Fruit fly (Drosophila melanogaster): ENCODE results near the gene Aos1.

The Aos1 gene

dm6 chr3R:12385949-12386348 is 47.7 kb downstream of the Aos1 start, which contains the start of gene Sol1:
Gene Sol1 (plus strand): TSS chr3R:12386249.
- TF ChIP-seq dl (GFP tag; optimal IDR thresholded peaks at IDR 0.05; ENCODE audit: insufficient read depth in 1 of 2, partially characterized antibody in 2 of 2) (no peak), N (GFP tag; optimal IDR thresholded peaks at IDR 0.05) (no peak), Hnf4 (GFP tag; optimal IDR thresholded peaks at IDR 0.05) (no peak), Rel (GFP tag; optimal IDR thresholded peaks at IDR 0.05) (no peak), Rel (tag; optimal IDR thresholded peaks at IDR 0.05) (no peak)

- TF ChIP-seq HLH106 (tag; optimal IDR thresholded peaks at IDR 0.05): no peak
- no peak for TF ChIP-seq dsf (GFP tag; optimal IDR thresholded peaks at IDR 0.05; ENCODE audit: borderline replicate concordance)
- no peak for TF ChIP-seq CG32264 (GFP tag; optimal IDR thresholded peaks at IDR 0.05)
- no peak for TF ChIP-seq pan (optimal IDR thresholded peaks at IDR 0.05)
- no peak for TF ChIP-seq tai (GFP tag; optimal IDR thresholded peaks at IDR 0.05)
- no peak for TF ChIP-seq Dif (GFP tag; optimal IDR thresholded peaks at IDR 0.05; ENCODE audit: partially characterized antibody)
- TF ChIP-seq OdsH (GFP tag; optimal IDR thresholded peaks at IDR 0.05): no peak
- TF ChIP-seq jim (GFP tag; optimal IDR thresholded peaks at IDR 0.05): no peak
- TF ChIP-seq CrebA (GFP tag; optimal IDR thresholded peaks at IDR 0.05; ENCODE audit: borderline replicate concordance): no peak
- TF ChIP-seq foxo (GFP tag; optimal IDR thresholded peaks at IDR 0.05): no peak
- no peak for TF ChIP-seq Abd-B (GFP tag; optimal IDR thresholded peaks at IDR 0.05)
- TF ChIP-seq sv (GFP tag; optimal IDR thresholded peaks at IDR 0.05): no peak
- TF ChIP-seq h (GFP tag; optimal IDR thresholded peaks at IDR 0.05): no peak
- no peak for TF ChIP-seq Dfd (GFP tag; optimal IDR thresholded peaks at IDR 0.05)
- no peak for TF ChIP-seq dl (GFP tag; optimal IDR thresholded peaks at IDR 0.05; ENCODE audit: insufficient read depth in 1 of 2, partially characterized antibody in 2 of 2)
- no peak for TF ChIP-seq br (GFP tag; optimal IDR thresholded peaks at IDR 0.05)
- TF ChIP-seq Jra (GFP tag; optimal IDR thresholded peaks at IDR 0.05): no peak
- TF ChIP-seq CG9705 (GFP tag; optimal IDR thresholded peaks at IDR 0.05): no peak
- TF ChIP-seq rgr (GFP tag; optimal IDR thresholded peaks at IDR 0.05): no peak
Measured at dm6 chr3R:12384274-12384673, 49.3 kb downstream of the Aos1 start.

- TF ChIP-seq fru (GFP tag; optimal IDR thresholded peaks at IDR 0.05) (no peak), Rel (GFP tag; optimal IDR thresholded peaks at IDR 0.05) (no peak), Rel (tag; optimal IDR thresholded peaks at IDR 0.05) (peak; percentile 87), CrebA (GFP tag; optimal IDR thresholded peaks at IDR 0.05; ENCODE audit: borderline replicate concordance) (peak; percentile 14)
Measured at dm6 chr3R:12383784-12384183, 49.8 kb downstream of the Aos1 start.

dm6 chr3R:12383036-12383435 is 50.6 kb downstream of the Aos1 start, which contains the start of gene GstD11:
Gene GstD11 (plus strand): TSS chr3R:12383336.
- TF ChIP-seq pan (optimal IDR thresholded peaks at IDR 0.05) (no peak), dl (GFP tag; optimal IDR thresholded peaks at IDR 0.05; ENCODE audit: insufficient read depth in 1 of 2, partially characterized antibody in 2 of 2) (no peak), sv (GFP tag; optimal IDR thresholded peaks at IDR 0.05) (no peak), jim (GFP tag; optimal IDR thresholded peaks at IDR 0.05) (no peak), h (GFP tag; optimal IDR thresholded peaks at IDR 0.05) (no peak), Hr83 (GFP tag; optimal IDR thresholded peaks at IDR 0.05; ENCODE audit: poor library complexity, severe bottlenecking) (no peak), rgr (GFP tag; optimal IDR thresholded peaks at IDR 0.05) (no peak), sage (GFP tag; optimal IDR thresholded peaks at IDR 0.05) (no peak), dsf (GFP tag; optimal IDR thresholded peaks at IDR 0.05; ENCODE audit: borderline replicate concordance) (no peak), Dfd (GFP tag; optimal IDR thresholded peaks at IDR 0.05) (no peak), Rel (GFP tag; optimal IDR thresholded peaks at IDR 0.05) (no peak), Rel (tag; optimal IDR thresholded peaks at IDR 0.05) (no peak), HLH106 (tag; optimal IDR thresholded peaks at IDR 0.05) (no peak), N (GFP tag; optimal IDR thresholded peaks at IDR 0.05) (no peak), CG9705 (GFP tag; optimal IDR thresholded peaks at IDR 0.05) (no peak), Abd-B (GFP tag; optimal IDR thresholded peaks at IDR 0.05) (no peak), CrebA (GFP tag; optimal IDR thresholded peaks at IDR 0.05; ENCODE audit: borderline replicate concordance) (no peak), Sp1 (GFP tag; optimal IDR thresholded peaks at IDR 0.05) (no peak)

- TF ChIP-seq GATAd (GFP tag; optimal IDR thresholded peaks at IDR 0.05) (no peak), h (GFP tag; optimal IDR thresholded peaks at IDR 0.05) (no peak), foxo (GFP tag; optimal IDR thresholded peaks at IDR 0.05) (no peak), dsf (GFP tag; optimal IDR thresholded peaks at IDR 0.05; ENCODE audit: borderline replicate concordance) (no peak), CG32264 (GFP tag; optimal IDR thresholded peaks at IDR 0.05) (no peak)
Measured at dm6 chr3R:12382563-12382962, 51.1 kb downstream of the Aos1 start, which contains the start of gene CG10035. Gene CG10035 (minus strand): TSS chr3R:12382691.
